Worm (Caenorhabditis elegans): ENCODE measurements around the gene T07E3.3.

Gene T07E3.3

DNA sequence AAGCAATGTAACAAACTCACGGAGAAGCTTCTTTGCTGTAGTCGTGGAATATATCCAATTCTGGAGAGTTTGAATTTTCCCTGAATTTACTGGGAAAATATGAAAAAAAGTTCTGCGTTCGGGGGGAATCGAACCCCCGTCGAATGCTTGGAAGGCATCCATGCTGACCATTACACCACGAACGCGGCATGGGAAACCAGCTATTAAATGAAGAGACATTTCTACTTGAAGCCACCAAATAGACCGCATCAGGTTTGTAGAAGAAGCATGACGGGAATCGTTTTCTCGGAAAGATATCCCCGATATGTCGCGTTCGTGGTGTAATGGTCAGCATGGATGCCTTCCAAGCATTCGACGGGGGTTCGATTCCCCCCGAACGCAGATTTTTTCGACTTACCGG, 15.2 kb upstream of the T07E3.3 start:
- TF ChIP-seq tbx-2 (tag; optimal IDR thresholded peaks at IDR 0.05): peak; percentile 28
- TF ChIP-seq nhr-25 (tag; optimal IDR thresholded peaks at IDR 0.05): peak; percentile 69
- TF ChIP-seq ztf-11 (tag; optimal IDR thresholded peaks at IDR 0.05): no peak
- no peak for TF ChIP-seq ama-1 (optimal IDR thresholded peaks at IDR 0.05)
- TF ChIP-seq elt-2 (tag; optimal IDR thresholded peaks at IDR 0.05): peak; percentile 4
- TF ChIP-seq ceh-16 (tag; optimal IDR thresholded peaks at IDR 0.05): no peak
- TF ChIP-seq mdl-1 (tag; optimal IDR thresholded peaks at IDR 0.05): no peak
- TF ChIP-seq nhr-28 (tag; optimal IDR thresholded peaks at IDR 0.05): no peak
- peak; percentile 37 for TF ChIP-seq hmg-11 (tag; optimal IDR thresholded peaks at IDR 0.05)
- TF ChIP-seq pha-4 (tag; optimal IDR thresholded peaks at IDR 0.05): peak; percentile 46
- TF ChIP-seq nhr-23 (tag; optimal IDR thresholded peaks at IDR 0.05): peak; percentile 29
- TF ChIP-seq lsy-12 (tag; optimal IDR thresholded peaks at IDR 0.05): peak; percentile 66
- peak; percentile 4 for TF ChIP-seq pqm-1 (tag; optimal IDR thresholded peaks at IDR 0.05)
- TF ChIP-seq nfya-1 (tag; optimal IDR thresholded peaks at IDR 0.05; ENCODE audit: insufficient read depth): peak; percentile 39
- TF ChIP-seq ceh-9 (tag; optimal IDR thresholded peaks at IDR 0.05): no peak
- peak; percentile 75 for TF ChIP-seq nhr-43 (tag; optimal IDR thresholded peaks at IDR 0.05; ENCODE audit: poor library complexity, severe bottlenecking)

DNA sequence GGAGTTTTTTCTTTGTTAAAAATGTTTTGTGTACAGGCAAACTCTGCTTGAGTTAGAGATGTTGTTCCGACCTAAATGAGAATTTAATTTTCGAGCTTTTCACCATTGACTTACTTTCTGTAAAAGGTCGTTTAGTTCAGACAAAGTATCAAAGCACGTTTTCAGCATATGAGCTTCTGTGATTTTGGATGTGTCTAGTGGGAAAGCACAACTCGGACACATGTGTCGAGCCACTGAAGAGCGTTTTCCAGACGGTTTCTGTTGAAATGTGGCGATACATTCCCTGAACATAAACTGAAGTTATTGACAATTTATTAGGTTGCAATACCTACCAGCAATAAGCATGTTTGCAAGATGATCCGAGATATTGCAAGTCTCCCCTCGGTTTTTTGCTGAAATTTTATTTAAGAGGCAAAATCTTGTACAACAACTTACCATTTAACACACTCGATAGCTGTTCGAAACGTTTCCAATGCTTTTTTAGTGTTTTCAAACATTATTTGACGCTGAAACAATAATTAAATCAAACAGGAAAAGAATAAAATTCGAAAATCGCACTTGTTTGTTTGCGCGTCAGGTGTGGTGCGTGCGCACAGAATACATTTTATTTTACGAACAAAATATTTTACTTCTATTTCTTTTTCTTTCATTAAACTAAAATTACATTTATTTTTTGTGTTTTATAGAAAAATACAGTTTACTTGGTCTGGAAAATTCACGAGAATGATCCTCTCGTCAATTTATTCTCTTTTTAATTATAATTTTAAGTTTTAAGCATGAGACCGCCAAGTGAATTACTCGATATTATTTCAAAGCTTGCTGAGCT, 14.5 kb upstream of the T07E3.3 start, which contains the start of the genes brd-1 and K04C2.2:
brd-1 (minus strand) TSS at position 506 of the 826 bp plus-strand sequence.
K04C2.2 (plus strand) TSS at position 776 of the 826 bp plus-strand sequence.
- TF ChIP-seq nfya-1 (tag; optimal IDR thresholded peaks at IDR 0.05; ENCODE audit: insufficient read depth): peak; percentile 18
- no peak for TF ChIP-seq nhr-25 (tag; optimal IDR thresholded peaks at IDR 0.05)
- TF ChIP-seq nhr-23 (tag; optimal IDR thresholded peaks at IDR 0.05): peak; percentile 11
- TF ChIP-seq hmg-11 (tag; optimal IDR thresholded peaks at IDR 0.05): peak; percentile 21
- TF ChIP-seq pha-4 (tag; optimal IDR thresholded peaks at IDR 0.05): peak; percentile 35
- no peak for TF ChIP-seq nhr-77 (tag; optimal IDR thresholded peaks at IDR 0.05)

DNA sequence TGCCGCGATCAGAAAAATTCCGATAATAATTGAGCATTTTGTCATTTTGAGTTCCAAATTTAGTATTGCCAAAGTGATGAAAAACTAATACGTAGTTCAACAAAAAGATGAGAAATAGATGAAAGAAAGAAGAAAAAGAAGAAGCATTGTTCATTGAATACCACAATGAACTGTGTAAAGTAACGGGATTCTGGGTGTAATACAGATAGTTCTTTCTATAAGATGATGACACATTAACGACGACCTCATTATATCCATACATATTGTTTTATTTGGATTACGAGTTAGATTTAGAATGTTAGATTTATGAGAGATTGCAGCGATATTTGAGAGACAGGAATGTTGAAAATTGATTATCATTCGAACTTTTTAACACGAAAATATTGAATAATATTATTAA, 12.1 kb upstream of the T07E3.3 start, which contains the start of gene K04C2.5:
K04C2.5 (minus strand) TSS at position 101 of the 400 bp plus-strand sequence.
- TF ChIP-seq fkh-10 (GFP tag; optimal IDR thresholded peaks at IDR 0.05) (no peak), jun-1 (tag; optimal IDR thresholded peaks at IDR 0.05) (no peak), nhr-23 (tag; optimal IDR thresholded peaks at IDR 0.05) (no peak), ztf-11 (tag; optimal IDR thresholded peaks at IDR 0.05) (no peak), aly-2 (tag; optimal IDR thresholded peaks at IDR 0.05) (no peak), ama-1 (optimal IDR thresholded peaks at IDR 0.05) (no peak), sea-2 (GFP tag; optimal IDR thresholded peaks at IDR 0.05) (no peak), ZK546.5 (tag; optimal IDR thresholded peaks at IDR 0.05) (no peak), nhr-12 (tag; optimal IDR thresholded peaks at IDR 0.05) (no peak), mml-1 (tag; optimal IDR thresholded peaks at IDR 0.05) (no peak), eor-1 (tag; optimal IDR thresholded peaks at IDR 0.05) (no peak), zag-1 (tag; optimal IDR thresholded peaks at IDR 0.05) (no peak), nhr-77 (tag; optimal IDR thresholded peaks at IDR 0.05) (no peak), lsy-12 (tag; optimal IDR thresholded peaks at IDR 0.05) (no peak)

DNA sequence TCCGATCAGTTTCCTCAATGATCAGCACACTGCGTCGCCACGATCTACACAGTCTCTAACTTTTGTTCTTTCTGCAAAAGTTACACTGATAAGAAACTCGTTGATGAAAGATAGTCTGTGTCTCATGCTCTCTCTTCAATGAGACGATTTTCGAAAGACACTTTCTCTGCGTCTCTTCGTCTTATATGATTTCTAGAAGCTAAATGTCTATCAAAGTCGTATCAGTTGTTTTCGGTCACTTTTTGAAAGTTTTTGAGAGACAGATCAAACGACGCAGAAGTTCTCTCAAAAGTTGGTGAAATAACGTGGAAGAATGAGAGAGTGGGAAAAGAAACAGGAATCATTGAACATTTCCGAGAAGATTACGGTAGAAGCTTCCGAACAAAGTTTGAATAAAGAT, 8.5 kb upstream of the T07E3.3 start:
- TF ChIP-seq sea-2 (GFP tag; optimal IDR thresholded peaks at IDR 0.05) (no peak), nhr-23 (tag; optimal IDR thresholded peaks at IDR 0.05) (peak; percentile 84), nfya-1 (tag; optimal IDR thresholded peaks at IDR 0.05; ENCODE audit: insufficient read depth) (peak; percentile 71), daf-12 (tag; optimal IDR thresholded peaks at IDR 0.05) (no peak), ztf-11 (tag; optimal IDR thresholded peaks at IDR 0.05) (no peak), snpc-4 (tag; optimal IDR thresholded peaks at IDR 0.05) (no peak), hmg-11 (tag; optimal IDR thresholded peaks at IDR 0.05) (no peak), nhr-77 (tag; optimal IDR thresholded peaks at IDR 0.05) (no peak), R02D3.7 (tag; optimal IDR thresholded peaks at IDR 0.05) (peak; percentile 57), ceh-9 (tag; optimal IDR thresholded peaks at IDR 0.05) (no peak), egl-27 (tag; optimal IDR thresholded peaks at IDR 0.05) (peak; percentile 56), nhr-25 (tag; optimal IDR thresholded peaks at IDR 0.05) (peak; percentile 13), elt-2 (tag; optimal IDR thresholded peaks at IDR 0.05) (peak; percentile 83), ztf-4 (tag; optimal IDR thresholded peaks at IDR 0.05) (no peak), nhr-11 (tag; optimal IDR thresholded peaks at IDR 0.05) (no peak), fkh-10 (GFP tag; optimal IDR thresholded peaks at IDR 0.05) (no peak), unc-39 (tag; optimal IDR thresholded peaks at IDR 0.05) (no peak), pha-4 (tag; optimal IDR thresholded peaks at IDR 0.05) (no peak), ZK546.5 (tag; optimal IDR thresholded peaks at IDR 0.05) (no peak), lsy-12 (tag; optimal IDR thresholded peaks at IDR 0.05) (no peak), egl-5 (tag; optimal IDR thresholded peaks at IDR 0.05) (no peak), elt-1 (tag; optimal IDR thresholded peaks at IDR 0.05) (no peak), ceh-82 (tag; optimal IDR thresholded peaks at IDR 0.05) (no peak), nhr-43 (tag; optimal IDR thresholded peaks at IDR 0.05; ENCODE audit: poor library complexity, severe bottlenecking) (peak; percentile 64), ceh-28 (tag; optimal IDR thresholded peaks at IDR 0.05) (peak; percentile 53), zag-1 (tag; optimal IDR thresholded peaks at IDR 0.05) (no peak), eor-1 (tag; optimal IDR thresholded peaks at IDR 0.05) (no peak), fkh-2 (tag; optimal IDR thresholded peaks at IDR 0.05) (no peak), ceh-16 (tag; optimal IDR thresholded peaks at IDR 0.05) (no peak), ama-1 (optimal IDR thresholded peaks at IDR 0.05) (peak; percentile 31), aly-2 (tag; optimal IDR thresholded peaks at IDR 0.05) (no peak), nhr-28 (tag; optimal IDR thresholded peaks at IDR 0.05) (no peak), mdl-1 (tag; optimal IDR thresholded peaks at IDR 0.05) (no peak), lin-15B (tag; optimal IDR thresholded peaks at IDR 0.05) (peak; percentile 30), nhr-76 (tag; optimal IDR thresholded peaks at IDR 0.05) (peak; percentile 19), mml-1 (tag; optimal IDR thresholded peaks at IDR 0.05) (peak; percentile 28), fos-1 (tag; optimal IDR thresholded peaks at IDR 0.05) (no peak)
